Worm (Caenorhabditis elegans) whole organism, midembryonic: ENCODE measurements around the gene C53B7.6.

Source experiments
- cog-1 ChIP-seq: sonication (generic microtip); optimal IDR thresholded peaks from 2 replicates; lab custom pipeline; 2016; ENCODE audit warnings: missing genetic modification characterization, missing compliant biosample characterization
- flt-1 ChIP-seq: fragments of 200-800 bp; sonication (Bioruptor generic); IDR thresholded peaks from 2 replicates; pipeline ENCODE4 v1.3.6; 2022; ENCODE audit warnings: missing genetic modification characterization, missing compliant biosample characterization
- ref-1 ChIP-seq: fragments of 200-800 bp; sonication (Bioruptor generic); conservative IDR thresholded peaks from 2 replicates; pipeline ENCODE4 v1.3.6; 2022; ENCODE audit warnings: missing genetic modification reagents, missing genetic modification characterization, missing compliant biosample characterization
- tab-1 ChIP-seq: fragments of 200-800 bp; sonication (Bioruptor generic); IDR thresholded peaks from 2 replicates; pipeline ENCODE4 v1.3.6; 2022; ENCODE audit warnings: missing genetic modification characterization, missing compliant biosample characterization

DNA sequence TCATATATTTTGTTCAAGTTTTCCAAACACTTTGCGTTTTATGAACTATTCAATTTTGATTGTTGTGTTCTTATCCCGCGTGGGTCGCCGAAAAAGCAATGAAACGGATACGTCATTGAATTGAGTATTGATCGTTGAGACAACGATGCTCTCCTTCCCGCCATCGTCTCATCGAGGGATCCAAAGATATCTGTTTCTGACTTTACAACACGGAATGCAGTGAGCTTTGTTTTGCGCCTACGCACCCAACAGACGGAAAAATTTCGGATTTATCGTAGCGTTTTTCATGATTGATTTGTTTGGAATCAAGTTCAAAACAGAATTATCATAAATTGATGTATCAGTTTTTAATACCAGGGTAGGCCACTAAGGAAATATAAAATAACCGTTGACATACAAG lies 46.0 kb downstream of the C53B7.6 start:
- TF ChIP-seq ref-1 (GFP tag; lab: Robert Waterston, UW) (no peak), cog-1 (no peak), tab-1 (GFP tag; lab: Robert Waterston, UW) (no peak), flt-1 (no peak)
